Worm (Caenorhabditis elegans) whole organism, L1 larva: ENCODE data around the gene F58E6.8.
A peak's percentile ranks its signal among the peaks of the same experiment; 100 is the strongest.

Source experiments
- C04F5.9 ChIP-seq: sonication (generic microtip); optimal IDR thresholded peaks from 2 replicates; lab custom pipeline; 2016; ENCODE audit warnings: missing genetic modification characterization, missing compliant biosample characterization
- C16A3.4 ChIP-seq: fragments of 150-350 bp; optimal IDR thresholded peaks from 2 replicates; lab custom pipeline; 2014; ENCODE audit warnings: missing biosample characterization, missing genetic modification characterization
- C34B4.2 ChIP-seq: sonication (generic microtip); optimal IDR thresholded peaks from 2 replicates; lab custom pipeline; 2017; ENCODE audit warnings: mild to moderate bottlenecking, missing genetic modification characterization, missing compliant biosample characterization
- Y116A8C.19 ChIP-seq: sonication (generic microtip); optimal IDR thresholded peaks from 2 replicates; lab custom pipeline; 2016; ENCODE audit warnings: missing compliant biosample characterization, missing genetic modification characterization, borderline replicate concordance
- blmp-1 ChIP-seq: fragments of 150-350 bp; optimal IDR thresholded peaks from 2 replicates; lab custom pipeline; 2014; ENCODE audit warnings: missing biosample characterization, missing genetic modification characterization
- ceh-82 ChIP-seq, 3 experiments: fragments of 150-350 bp in 1 of 3; sonication (generic microtip) in 2 of 3; optimal IDR thresholded peaks; 2 replicates each; lab custom pipeline; 2014 to 2017; ENCODE audit warnings: missing biosample characterization in 3 of 3, missing genetic modification characterization in 3 of 3
- ceh-88 ChIP-seq: fragments of 200-800 bp; sonication (Bioruptor generic); IDR thresholded peaks from 2 replicates; pipeline ENCODE4 v1.3.6; 2022; ENCODE audit warnings: missing genetic modification characterization, missing compliant biosample characterization
- ceh-90 ChIP-seq: sonication (generic microtip); optimal IDR thresholded peaks from 2 replicates; lab custom pipeline; 2016; ENCODE audit warnings: missing genetic modification characterization, missing compliant biosample characterization
- ces-1 ChIP-seq: fragments of 150-350 bp; optimal IDR thresholded peaks from 2 replicates; lab custom pipeline; 2014; ENCODE audit warnings: missing biosample characterization, missing genetic modification reagents, missing genetic modification characterization
- dpl-1 ChIP-seq, 3 experiments: fragments of 150-350 bp in 2 of 3; sonication (generic microtip) in 1 of 3; optimal IDR thresholded peaks; 2 replicates each; lab custom pipeline; 2014 to 2017; ENCODE audit warnings: missing biosample characterization in 3 of 3, missing genetic modification characterization in 3 of 3, missing genetic modification reagents in 3 of 3
- efl-1 ChIP-seq, 4 experiments: fragments of 150-350 bp; optimal IDR thresholded peaks in 3 of 4; peaks in 1 of 4; 1 replicate in 1 of 4; 2 replicates in 3 of 4; lab custom pipeline; 2014; ENCODE audit warnings: missing biosample characterization in 2 of 4, missing genetic modification characterization in 2 of 4, missing genetic modification reagents in 2 of 4
- egl-27 ChIP-seq, 2 experiments: fragments of 150-350 bp in 1 of 2; sonication (generic microtip); optimal IDR thresholded peaks; 3 replicates each; lab custom pipeline; 2017 to 2018; ENCODE audit warnings: missing biosample characterization in 2 of 2, missing genetic modification characterization in 2 of 2, missing genetic modification reagents in 2 of 2
- elt-2 ChIP-seq: sonication (generic microtip); optimal IDR thresholded peaks from 2 replicates; lab custom pipeline; 2016; ENCODE audit warnings: missing genetic modification characterization, mild to moderate bottlenecking, inconsistent platforms, missing compliant biosample characterization, missing genetic modification reagents
- ets-5 ChIP-seq: fragments of 200-800 bp; sonication (Bioruptor generic); IDR thresholded peaks from 2 replicates; pipeline ENCODE4 v1.3.6; 2022; ENCODE audit warnings: missing genetic modification characterization, missing compliant biosample characterization
- fkh-10 ChIP-seq: sonication (generic microtip); optimal IDR thresholded peaks from 2 replicates; lab custom pipeline; 2017; ENCODE audit warnings: missing biosample characterization, missing genetic modification reagents, missing genetic modification characterization
- hlh-17 ChIP-seq: fragments of 200-800 bp; sonication (Bioruptor generic); optimal IDR thresholded peaks from 2 replicates; lab custom pipeline; 2018; ENCODE audit warnings: missing genetic modification characterization, mild to moderate bottlenecking, missing compliant biosample characterization, moderate library complexity, borderline replicate concordance
- hlh-4 ChIP-seq: sonication (generic microtip); optimal IDR thresholded peaks from 2 replicates; lab custom pipeline; 2016; ENCODE audit warnings: mild to moderate bottlenecking, missing genetic modification characterization, missing compliant biosample characterization
- hpl-2 ChIP-seq: fragments of 150-350 bp; optimal IDR thresholded peaks from 2 replicates; lab custom pipeline; 2014; ENCODE audit warnings: missing biosample characterization, missing genetic modification reagents, missing genetic modification characterization
- isw-1 ChIP-seq: fragments of 200-800 bp; sonication (Bioruptor generic); IDR thresholded peaks from 2 replicates; pipeline ENCODE4 v1.3.6; 2022; ENCODE audit warnings: missing genetic modification characterization, missing compliant biosample characterization
- jun-1 ChIP-seq: fragments of 150-350 bp; optimal IDR thresholded peaks from 2 replicates; lab custom pipeline; 2014; ENCODE audit warnings: missing biosample characterization, missing genetic modification reagents, missing genetic modification characterization
- lin-13 ChIP-seq: fragments of 150-350 bp; optimal IDR thresholded peaks from 2 replicates; lab custom pipeline; 2014; ENCODE audit warnings: missing biosample characterization, missing genetic modification reagents, missing genetic modification characterization
- mab-9 ChIP-seq: fragments of 200-800 bp; sonication (Bioruptor generic); IDR thresholded peaks from 2 replicates; pipeline ENCODE4 v1.3.6; 2022; ENCODE audit warnings: missing genetic modification reagents, missing genetic modification characterization, missing compliant biosample characterization
- mep-1 ChIP-seq: fragments of 150-350 bp; optimal IDR thresholded peaks from 2 replicates; lab custom pipeline; 2014; ENCODE audit warnings: missing biosample characterization, missing genetic modification characterization
- nhr-12 ChIP-seq: sonication (generic microtip); optimal IDR thresholded peaks from 2 replicates; lab custom pipeline; 2017; ENCODE audit warnings: missing biosample characterization, missing genetic modification characterization
- nhr-20 ChIP-seq: sonication (generic microtip); optimal IDR thresholded peaks from 2 replicates; lab custom pipeline; 2016; ENCODE audit warnings: mild to moderate bottlenecking, missing genetic modification characterization, missing compliant biosample characterization
- nhr-237 ChIP-seq: fragments of 150-350 bp; optimal IDR thresholded peaks from 2 replicates; lab custom pipeline; 2014; ENCODE audit warnings: missing biosample characterization, missing genetic modification characterization
- nhr-28 ChIP-seq: fragments of 150-350 bp; optimal IDR thresholded peaks from 2 replicates; lab custom pipeline; 2014; ENCODE audit warnings: missing biosample characterization, missing genetic modification characterization
- nhr-47 ChIP-seq: sonication (generic microtip); optimal IDR thresholded peaks from 2 replicates; lab custom pipeline; 2016; ENCODE audit warnings: mild to moderate bottlenecking, missing genetic modification characterization, moderate library complexity, missing compliant biosample characterization
- nhr-71 ChIP-seq: sonication (generic microtip); optimal IDR thresholded peaks from 2 replicates; lab custom pipeline; 2016; ENCODE audit warnings: mild to moderate bottlenecking, missing genetic modification characterization, moderate library complexity, missing compliant biosample characterization
- nhr-77 ChIP-seq: fragments of 150-350 bp; optimal IDR thresholded peaks from 2 replicates; lab custom pipeline; 2014; ENCODE audit warnings: missing biosample characterization, missing genetic modification characterization
- skn-1 ChIP-seq: fragments of 150-350 bp; optimal IDR thresholded peaks from 2 replicates; lab custom pipeline; 2014; ENCODE audit warnings: missing biosample characterization, missing genetic modification characterization
- sptf-1 ChIP-seq: fragments of 150-350 bp; optimal IDR thresholded peaks from 2 replicates; lab custom pipeline; 2014; ENCODE audit warnings: missing biosample characterization, missing genetic modification characterization
- swsn-7 ChIP-seq: sonication (generic microtip); optimal IDR thresholded peaks from 2 replicates; lab custom pipeline; 2016; ENCODE audit warnings: missing genetic modification characterization, missing compliant biosample characterization
- tlp-1 ChIP-seq: fragments of 150-350 bp; optimal IDR thresholded peaks from 2 replicates; lab custom pipeline; 2014; ENCODE audit warnings: missing biosample characterization, missing genetic modification characterization
- unc-130 ChIP-seq: fragments of 150-350 bp; optimal IDR thresholded peaks from 2 replicates; lab custom pipeline; 2017; ENCODE audit warnings: missing biosample characterization, missing genetic modification characterization, inconsistent platforms
- unc-30 ChIP-seq: sonication (generic microtip); optimal IDR thresholded peaks from 2 replicates; lab custom pipeline; 2017; ENCODE audit warnings: missing biosample characterization, missing genetic modification characterization
- unc-98 ChIP-seq: fragments of 200-800 bp; sonication (Bioruptor generic); IDR thresholded peaks from 2 replicates; pipeline ENCODE4 v1.3.6; 2022; ENCODE audit warnings: missing genetic modification characterization, missing compliant biosample characterization
- vab-15 ChIP-seq: sonication (generic microtip); optimal IDR thresholded peaks from 2 replicates; lab custom pipeline; 2017; ENCODE audit warnings: missing genotype, mild to moderate bottlenecking, missing genetic modification characterization, missing compliant biosample characterization
- xbp-1 ChIP-seq: sonication (generic microtip); optimal IDR thresholded peaks from 2 replicates; lab custom pipeline; 2016; ENCODE audit warnings: missing genetic modification characterization, missing compliant biosample characterization
- zip-4 ChIP-seq: fragments of 200-800 bp; sonication (Bioruptor generic); optimal IDR thresholded peaks from 2 replicates; lab custom pipeline; 2018; ENCODE audit warnings: mild to moderate bottlenecking, missing genetic modification characterization, moderate library complexity, missing compliant biosample characterization
- ztf-11 ChIP-seq, 2 experiments: sonication (generic microtip); optimal IDR thresholded peaks; 2 replicates each; lab custom pipeline; 2016 to 2017; ENCODE audit warnings: missing genetic modification characterization in 2 of 2, missing biosample characterization in 1 of 2, missing compliant biosample characterization in 1 of 2
- ztf-4 ChIP-seq: fragments of 150-350 bp; optimal IDR thresholded peaks from 2 replicates; lab custom pipeline; 2014; ENCODE audit warnings: missing biosample characterization, missing genetic modification characterization

Gene F58E6.8

ce11 chrV:9777645-9778044, 22.0 kb upstream of the F58E6.8 start, which contains the start of gene smg-4:
TSS of gene smg-4 (minus strand) at chrV:9777745.
- TF ChIP-seq ceh-88 (no peak), hlh-4 (no peak), unc-98 (GFP tag; lab: Robert Waterston, UW) (no peak), swsn-7 (no peak), isw-1 (GFP tag; lab: Robert Waterston, UW) (no peak), egl-27 (tag; optimal IDR thresholded peaks at IDR 0.05; lab: Kevin White, UChicago) (no peak), ceh-90 (tag; lab: Kevin White, UChicago) (no peak), vab-15 (tag; lab: Kevin White, UChicago) (no peak), nhr-237 (no peak), lin-13 (GFP tag; lab: Kevin White, UChicago) (no peak), jun-1 (tag; lab: Kevin White, UChicago) (no peak), unc-130 (tag; lab: Kevin White, UChicago) (no peak), sptf-1 (tag; lab: Kevin White, UChicago) (no peak), ets-5 (GFP tag; lab: Robert Waterston, UW) (no peak), hlh-17 (GFP tag; lab: Kevin White, UChicago) (no peak), ceh-82 (tag; optimal IDR thresholded peaks at IDR 0.05; lab: Kevin White, UChicago) (no peak)

ce11 chrV:9775734-9776133, 20.1 kb upstream of the F58E6.8 start, which contains the start of gene F46B6.12:
TSS of gene F46B6.12 (minus strand) at chrV:9775834.
- TF ChIP-seq ztf-4 (tag; lab: Kevin White, UChicago), result no peak
- TF ChIP-seq, all 84 proteins: peak for 0

ce11 chrV:9771970-9772369, 16.3 kb upstream of the F58E6.8 start, which contains the start of gene F46B6.2:
TSS of gene F46B6.2 (plus strand) at chrV:9772285.
- TF ChIP-seq ces-1 (GFP tag; lab: Kevin White, UChicago) (peak; percentile 99), fkh-10 (peak; percentile 56), dpl-1 (GFP tag; optimal IDR thresholded peaks at IDR 0.05; lab: Kevin White, UChicago) (no peak)

- TF ChIP-seq ztf-11 (tag; optimal IDR thresholded peaks at IDR 0.05; lab: Kevin White, UChicago) (no peak), xbp-1 (tag; lab: Kevin White, UChicago) (no peak), mep-1 (no peak), ceh-88 (no peak), efl-1 (optimal IDR thresholded peaks at IDR 0.05; lab: Kevin White, UChicago) (no peak), efl-1 (GFP tag; optimal IDR thresholded peaks at IDR 0.05 in 1 of 2; lab: Kevin White, UChicago) (no peak), nhr-28 (tag; lab: Kevin White, UChicago) (no peak), nhr-237 (no peak), C34B4.2 (tag; lab: Kevin White, UChicago) (no peak), swsn-7 (no peak), nhr-77 (tag; lab: Kevin White, UChicago) (no peak), nhr-71 (tag; lab: Kevin White, UChicago) (no peak)
These were observed 15.7 kb upstream of the F58E6.8 start for ce11 chrV:9771311-9771710.

- TF ChIP-seq ceh-88, result no peak
- no peak for TF ChIP-seq mab-9 (GFP tag; lab: Robert Waterston, UW)
- TF ChIP-seq ceh-82 (tag; optimal IDR thresholded peaks at IDR 0.05; lab: Kevin White, UChicago), result peak in 1 of 3 experiments; percentile 28
- no peak for TF ChIP-seq egl-27 (tag; optimal IDR thresholded peaks at IDR 0.05; lab: Kevin White, UChicago)
- no peak for TF ChIP-seq ets-5 (GFP tag; lab: Robert Waterston, UW)
- no peak for TF ChIP-seq hpl-2 (GFP tag; lab: Kevin White, UChicago)
- TF ChIP-seq dpl-1 (GFP tag; optimal IDR thresholded peaks at IDR 0.05; lab: Kevin White, UChicago), result no peak
- no peak for TF ChIP-seq nhr-77 (tag; lab: Kevin White, UChicago)
- TF ChIP-seq sptf-1 (tag; lab: Kevin White, UChicago), result no peak
- TF ChIP-seq elt-2 (tag; lab: Kevin White, UChicago), result no peak
- TF ChIP-seq zip-4 (GFP tag; lab: Kevin White, UChicago), result no peak
- no peak for TF ChIP-seq nhr-28 (tag; lab: Kevin White, UChicago)
- TF ChIP-seq nhr-12, result no peak
- peak; percentile 50 for TF ChIP-seq nhr-47 (tag; lab: Kevin White, UChicago)
- TF ChIP-seq skn-1 (tag; lab: Kevin White, UChicago), result no peak
- TF ChIP-seq Y116A8C.19 (tag; lab: Kevin White, UChicago), result no peak
- no peak for TF ChIP-seq unc-30 (tag; lab: Kevin White, UChicago)
- no peak for TF ChIP-seq xbp-1 (tag; lab: Kevin White, UChicago)
- TF ChIP-seq C16A3.4, result no peak
- TF ChIP-seq C04F5.9, result no peak
- TF ChIP-seq blmp-1 (tag; lab: Kevin White, UChicago), result no peak
- no peak for TF ChIP-seq nhr-20
- no peak for TF ChIP-seq tlp-1 (tag; lab: Kevin White, UChicago)
These were observed 13.5 kb upstream of the F58E6.8 start, which contains the start of gene unc-42 for ce11 chrV:9768828-9769778. TSS of gene unc-42 (minus strand) at chrV:9769391.
